Worm (Caenorhabditis elegans) whole organism, L2 larva: ENCODE results near the gene acs-21.
A peak's percentile ranks its signal among the peaks of the same experiment; 100 is the strongest.

Experiments used
- C34F6.9 ChIP-seq: fragments of 150-350 bp; optimal IDR thresholded peaks from 2 replicates; lab custom pipeline; 2014; ENCODE audit warnings: missing biosample characterization, missing genetic modification characterization
- R02D3.7 ChIP-seq: fragments of 150-350 bp; optimal IDR thresholded peaks from 2 replicates; lab custom pipeline; 2014; ENCODE audit warnings: missing biosample characterization, missing genetic modification characterization
- Y55F3AM.14 ChIP-seq: fragments of 200-800 bp; sonication (Bioruptor generic); optimal IDR thresholded peaks from 2 replicates; lab custom pipeline; 2018; ENCODE audit warnings: mild to moderate bottlenecking, missing genetic modification characterization, missing compliant biosample characterization
- ZK546.5 ChIP-seq: sonication (generic microtip); optimal IDR thresholded peaks from 2 replicates; lab custom pipeline; 2017; ENCODE audit warnings: missing biosample characterization, missing genetic modification characterization
- alr-1 ChIP-seq: fragments of 150-350 bp; optimal IDR thresholded peaks from 2 replicates; lab custom pipeline; 2014; ENCODE audit warnings: missing biosample characterization, missing genetic modification characterization
- crh-2 ChIP-seq: sonication (generic microtip); optimal IDR thresholded peaks from 2 replicates; lab custom pipeline; 2017; ENCODE audit warnings: missing biosample characterization, missing genetic modification characterization
- dmd-4 ChIP-seq: sonication (generic microtip); optimal IDR thresholded peaks from 2 replicates; lab custom pipeline; 2017; ENCODE audit warnings: missing biosample characterization, missing genetic modification characterization
- elt-1 ChIP-seq: fragments of 150-350 bp; optimal IDR thresholded peaks from 2 replicates; lab custom pipeline; 2014; ENCODE audit warnings: missing biosample characterization, missing genetic modification characterization
- elt-3 ChIP-seq: sonication (generic microtip); optimal IDR thresholded peaks from 2 replicates; lab custom pipeline; 2017; ENCODE audit warnings: missing biosample characterization, missing genetic modification characterization
- fos-1 ChIP-seq: fragments of 150-350 bp; optimal IDR thresholded peaks from 2 replicates; lab custom pipeline; 2014; ENCODE audit warnings: missing biosample characterization, missing genetic modification characterization
- gmeb-1 ChIP-seq: fragments of 150-350 bp; optimal IDR thresholded peaks from 2 replicates; lab custom pipeline; 2014; ENCODE audit warnings: missing biosample characterization, missing genetic modification characterization
- lin-11 ChIP-seq: fragments of 150-350 bp; sonication (generic microtip); optimal IDR thresholded peaks from 2 replicates; lab custom pipeline; 2014; ENCODE audit warnings: missing biosample characterization, missing genetic modification characterization, inconsistent platforms, mixed read lengths
- lin-13 ChIP-seq: fragments of 150-350 bp; optimal IDR thresholded peaks from 2 replicates; lab custom pipeline; 2014; ENCODE audit warnings: missing biosample characterization, missing genetic modification reagents, missing genetic modification characterization
- lin-39 ChIP-seq: fragments of 150-350 bp; optimal IDR thresholded peaks from 2 replicates; lab custom pipeline; 2014; ENCODE audit warnings: missing biosample characterization, missing genetic modification reagents, missing genetic modification characterization
- lsy-2 ChIP-seq, 2 experiments: fragments of 150-350 bp in 1 of 2; sonication (generic microtip) in 1 of 2; optimal IDR thresholded peaks; 2 replicates each; lab custom pipeline; 2014 to 2017; ENCODE audit warnings: missing biosample characterization in 2 of 2, missing genetic modification characterization in 2 of 2
- mab-5 ChIP-seq: fragments of 150-350 bp; optimal IDR thresholded peaks from 2 replicates; lab custom pipeline; 2014; ENCODE audit warnings: missing biosample characterization, missing genetic modification characterization
- mbf-1 ChIP-seq: sonication (generic microtip); optimal IDR thresholded peaks from 2 replicates; lab custom pipeline; 2017; ENCODE audit warnings: missing biosample characterization, missing genetic modification characterization
- mdl-1 ChIP-seq, 2 experiments: fragments of 150-350 bp in 1 of 2; sonication (generic microtip) in 1 of 2; optimal IDR thresholded peaks; 2 replicates each; lab custom pipeline; 2017; ENCODE audit warnings: missing biosample characterization in 2 of 2, missing genetic modification characterization in 2 of 2
- nhr-10 ChIP-seq: sonication (generic microtip); optimal IDR thresholded peaks from 2 replicates; lab custom pipeline; 2017; ENCODE audit warnings: missing biosample characterization, missing genetic modification characterization
- nhr-11 ChIP-seq: fragments of 150-350 bp; optimal IDR thresholded peaks from 2 replicates; lab custom pipeline; 2014; ENCODE audit warnings: missing biosample characterization, missing genetic modification characterization
- nhr-12 ChIP-seq: fragments of 150-350 bp; optimal IDR thresholded peaks from 2 replicates; lab custom pipeline; 2014; ENCODE audit warnings: missing biosample characterization, missing genetic modification characterization
- nhr-129 ChIP-seq: fragments of 150-350 bp; optimal IDR thresholded peaks from 2 replicates; lab custom pipeline; 2014; ENCODE audit warnings: missing biosample characterization, missing genetic modification characterization
- nhr-21 ChIP-seq: fragments of 150-350 bp; optimal IDR thresholded peaks from 2 replicates; lab custom pipeline; 2014; ENCODE audit warnings: missing biosample characterization, missing genetic modification characterization
- nhr-23 ChIP-seq: fragments of 150-350 bp; optimal IDR thresholded peaks from 2 replicates; lab custom pipeline; 2014; ENCODE audit warnings: missing biosample characterization, missing genetic modification reagents, missing genetic modification characterization
- nhr-237 ChIP-seq: fragments of 150-350 bp; optimal IDR thresholded peaks from 2 replicates; lab custom pipeline; 2014; ENCODE audit warnings: missing biosample characterization, missing genetic modification characterization
- nhr-25 ChIP-seq: fragments of 150-350 bp; sonication (generic microtip); optimal IDR thresholded peaks from 3 replicates; lab custom pipeline; 2014; ENCODE audit warnings: missing biosample characterization, missing genetic modification characterization
- peb-1 ChIP-seq: fragments of 150-350 bp; optimal IDR thresholded peaks from 2 replicates; lab custom pipeline; 2014; ENCODE audit warnings: missing biosample characterization, missing genetic modification characterization
- sem-4 ChIP-seq: fragments of 150-350 bp; optimal IDR thresholded peaks from 2 replicates; lab custom pipeline; 2014; ENCODE audit warnings: missing biosample characterization, missing genetic modification reagents, missing genetic modification characterization
- sma-9 ChIP-seq, 2 experiments: fragments of 150-350 bp in 1 of 2; sonication (generic microtip) in 1 of 2; optimal IDR thresholded peaks; 2 replicates each; lab custom pipeline; 2014 to 2016; ENCODE audit warnings: missing genetic modification characterization in 2 of 2, mild to moderate bottlenecking in 1 of 2, missing biosample characterization in 1 of 2, missing compliant biosample characterization in 1 of 2, missing genetic modification reagents in 1 of 2, moderate library complexity in 1 of 2
- snpc-4 ChIP-seq: fragments of 150-350 bp; optimal IDR thresholded peaks from 2 replicates; lab custom pipeline; 2014; ENCODE audit warnings: missing biosample characterization, missing genetic modification characterization
- unc-55 ChIP-seq: fragments of 150-350 bp; sonication (generic microtip); optimal IDR thresholded peaks from 3 replicates; lab custom pipeline; 2014; ENCODE audit warnings: missing biosample characterization, missing genetic modification reagents, missing genetic modification characterization
- unc-62 ChIP-seq: fragments of 150-350 bp; optimal IDR thresholded peaks from 2 replicates; lab custom pipeline; 2014; ENCODE audit warnings: missing biosample characterization, missing genetic modification reagents, missing genetic modification characterization
- zag-1 ChIP-seq: fragments of 150-350 bp; optimal IDR thresholded peaks from 2 replicates; lab custom pipeline; 2014; ENCODE audit warnings: missing biosample characterization, missing genetic modification characterization
- ztf-1 ChIP-seq: fragments of 200-800 bp; sonication (Bioruptor generic); conservative IDR thresholded peaks from 2 replicates; pipeline ENCODE4 v1.3.6; 2022; ENCODE audit warnings: missing genetic modification characterization, missing compliant biosample characterization
- ztf-11 ChIP-seq: sonication (generic microtip); optimal IDR thresholded peaks from 2 replicates; lab custom pipeline; 2017; ENCODE audit warnings: missing biosample characterization, missing genetic modification characterization
- ztf-4 ChIP-seq: fragments of 150-350 bp; optimal IDR thresholded peaks from 2 replicates; lab custom pipeline; 2014; ENCODE audit warnings: missing biosample characterization, missing genetic modification characterization

acs-21 gene

DNA sequence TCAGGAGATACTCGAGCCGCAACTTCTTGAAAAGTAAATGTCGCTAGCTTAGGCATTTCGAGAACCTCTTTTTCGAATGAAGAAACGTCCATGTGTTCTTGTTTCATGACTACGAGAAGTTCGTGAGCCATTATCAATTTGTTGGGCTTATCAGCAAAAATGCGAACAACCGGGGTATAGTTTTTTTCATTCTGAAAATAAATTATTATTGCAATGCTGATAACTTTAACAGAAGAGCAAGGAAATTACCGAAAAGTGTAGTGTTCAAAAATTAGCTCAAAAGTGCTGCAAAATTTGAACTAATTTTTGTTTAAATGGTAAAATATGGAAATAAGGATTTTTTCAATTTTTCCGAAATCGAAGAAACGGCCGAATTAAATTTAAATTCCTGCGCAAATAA, 23.3 kb downstream of the acs-21 start:
- TF ChIP-seq fos-1 (peak; percentile 22), lin-13 (GFP tag; lab: Kevin White, UChicago) (no peak)

DNA sequence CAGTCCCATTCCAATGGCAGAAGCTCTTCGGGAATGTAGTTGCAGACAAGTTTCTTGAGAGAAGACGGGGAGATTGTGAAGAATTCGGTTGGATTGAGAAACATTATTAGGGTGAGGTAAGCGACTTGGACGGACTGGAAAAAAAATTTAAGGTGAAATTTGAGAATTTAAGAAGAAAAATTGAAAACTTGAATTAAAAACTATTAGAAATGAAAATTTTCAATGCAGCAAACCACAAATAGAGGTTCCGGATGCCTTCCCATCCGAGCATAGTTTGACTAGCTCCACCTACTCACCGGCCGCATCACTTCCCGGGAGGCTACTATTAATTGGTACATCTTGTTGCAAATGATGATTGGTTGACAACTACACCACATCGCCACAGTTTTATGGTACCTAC, 24.9 kb downstream of the acs-21 start, which contains the start of gene Y73C8C.8:
TSS of gene Y73C8C.8 (minus strand) at position 101 of the 400 bp plus-strand sequence.
- TF ChIP-seq ztf-1 (GFP tag; lab: Robert Waterston, UW), result no peak
- TF ChIP-seq sma-9 (GFP tag; optimal IDR thresholded peaks at IDR 0.05; lab: Kevin White, UChicago), result no peak
- TF ChIP-seq sma-9 (tag; optimal IDR thresholded peaks at IDR 0.05; lab: Kevin White, UChicago), result no peak
- no peak for TF ChIP-seq lin-39
- no peak for TF ChIP-seq mbf-1 (tag; lab: Kevin White, UChicago)
- TF ChIP-seq C34F6.9, result no peak
- no peak for TF ChIP-seq unc-55
- no peak for TF ChIP-seq elt-3
- TF ChIP-seq peb-1 (tag; lab: Kevin White, UChicago), result no peak
- no peak for TF ChIP-seq elt-1
- TF ChIP-seq nhr-11 (tag; lab: Kevin White, UChicago), result no peak
- TF ChIP-seq nhr-21 (tag; lab: Kevin White, UChicago), result no peak
- TF ChIP-seq nhr-23 (tag; lab: Kevin White, UChicago), result no peak
- TF ChIP-seq ztf-11 (tag; lab: Kevin White, UChicago), result no peak
- no peak for TF ChIP-seq nhr-10 (tag; lab: Kevin White, UChicago)
- TF ChIP-seq lin-11, result no peak
- no peak for TF ChIP-seq mdl-1 (tag; optimal IDR thresholded peaks at IDR 0.05; lab: Kevin White, UChicago)
- TF ChIP-seq R02D3.7 (tag; lab: Kevin White, UChicago), result no peak
- TF ChIP-seq zag-1 (tag; lab: Kevin White, UChicago), result no peak
- TF ChIP-seq nhr-25 (tag; lab: Kevin White, UChicago), result no peak
- TF ChIP-seq, all 48 proteins: peak for 0

DNA sequence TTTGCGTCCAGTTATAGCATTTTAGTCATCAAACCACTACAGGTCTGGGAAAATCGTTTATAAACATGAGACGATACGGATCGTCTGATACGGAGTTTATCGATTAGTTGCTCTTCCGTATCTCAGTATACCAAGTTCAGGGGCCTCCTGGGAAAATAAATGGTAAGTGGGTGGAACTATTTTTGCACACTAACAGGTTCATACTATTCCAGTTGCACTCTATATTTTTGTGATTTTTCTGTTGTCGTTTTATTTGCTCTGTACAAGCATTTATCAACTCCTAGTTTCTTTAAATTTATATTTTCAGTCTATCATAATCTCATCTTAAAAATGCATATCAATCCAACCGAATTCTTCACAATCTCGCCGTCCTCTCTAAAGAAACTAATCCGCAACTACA, 26.1 kb downstream of the acs-21 start, which contains the start of gene Y73C8C.3:
TSS of gene Y73C8C.3 (plus strand) at position 301 of the 400 bp plus-strand sequence.
- no peak for TF ChIP-seq lin-13 (GFP tag; lab: Kevin White, UChicago)
- no peak for TF ChIP-seq nhr-10 (tag; lab: Kevin White, UChicago)
- TF ChIP-seq ZK546.5 (tag; lab: Kevin White, UChicago), result no peak
- no peak for TF ChIP-seq peb-1 (tag; lab: Kevin White, UChicago)
- no peak for TF ChIP-seq nhr-21 (tag; lab: Kevin White, UChicago)
- no peak for TF ChIP-seq nhr-129 (tag; lab: Kevin White, UChicago)
- no peak for TF ChIP-seq lin-11
- no peak for TF ChIP-seq C34F6.9
- TF ChIP-seq nhr-23 (tag; lab: Kevin White, UChicago), result no peak
- TF ChIP-seq nhr-237, result no peak
- TF ChIP-seq zag-1 (tag; lab: Kevin White, UChicago), result no peak
- no peak for TF ChIP-seq ztf-4 (tag; lab: Kevin White, UChicago)
- TF ChIP-seq nhr-12 (tag; lab: Kevin White, UChicago), result no peak
- no peak for TF ChIP-seq Y55F3AM.14
- TF ChIP-seq fos-1, result no peak
- TF ChIP-seq sem-4 (tag; lab: Kevin White, UChicago), result no peak
- TF ChIP-seq nhr-25 (tag; lab: Kevin White, UChicago), result no peak
- no peak for TF ChIP-seq lsy-2 (tag; optimal IDR thresholded peaks at IDR 0.05; lab: Kevin White, UChicago)
- TF ChIP-seq R02D3.7 (tag; lab: Kevin White, UChicago), result no peak
- TF ChIP-seq ztf-1 (GFP tag; lab: Robert Waterston, UW), result no peak

DNA sequence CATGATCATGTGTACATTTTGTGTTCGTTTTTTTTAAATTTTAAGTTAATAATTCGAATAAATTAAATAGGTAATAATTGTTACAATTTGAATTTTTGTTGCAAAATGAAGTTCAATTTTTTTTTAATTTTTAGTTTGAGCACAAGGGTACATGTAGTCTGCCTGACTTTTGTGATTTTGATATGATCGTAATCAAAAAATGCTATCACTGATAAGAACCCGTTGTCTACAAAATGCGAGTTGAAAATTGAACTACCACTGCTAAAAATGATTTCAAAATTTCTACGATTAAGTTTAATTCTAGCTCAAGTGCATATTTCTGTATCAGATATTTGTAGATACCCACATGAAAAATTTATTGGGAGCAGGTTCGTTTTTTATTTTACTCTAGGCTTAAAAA, 29.3 kb downstream of the acs-21 start, which contains the start of gene clec-210:
TSS of gene clec-210 (plus strand) at position 211 of the 400 bp plus-strand sequence.
- TF ChIP-seq fos-1 (peak; percentile 28), nhr-23 (tag; lab: Kevin White, UChicago) (no peak), alr-1 (no peak), gmeb-1 (tag; lab: Kevin White, UChicago) (no peak), elt-1 (no peak)

DNA sequence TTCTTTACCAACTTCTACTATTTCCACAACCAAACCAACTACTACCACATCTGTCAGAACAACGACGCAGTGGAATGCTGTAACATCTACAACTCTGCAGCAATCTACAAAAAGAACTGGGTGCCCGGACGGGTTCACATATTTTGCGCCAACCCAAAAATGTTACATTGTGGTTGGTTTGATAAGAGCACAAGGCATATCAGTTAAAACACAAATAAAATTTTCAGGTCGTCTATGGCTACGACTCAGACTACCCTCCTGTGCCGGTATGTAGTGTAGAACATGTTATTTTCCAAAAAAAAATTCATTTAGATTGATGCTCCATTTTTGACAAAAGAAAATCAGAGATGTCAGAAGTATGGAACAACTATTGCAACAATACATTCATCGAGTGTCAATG, 30.3 kb downstream of the acs-21 start:
- TF ChIP-seq snpc-4 (no peak), unc-62 (GFP tag; lab: Kevin White, UChicago) (no peak), lin-11 (no peak), nhr-129 (tag; lab: Kevin White, UChicago) (no peak), dmd-4 (tag; lab: Kevin White, UChicago) (no peak), mab-5 (tag; lab: Kevin White, UChicago) (no peak), nhr-12 (tag; lab: Kevin White, UChicago) (no peak), crh-2 (tag; lab: Kevin White, UChicago) (no peak)
